Worm (Caenorhabditis elegans) whole organism, late embryonic: ENCODE results near the gene bath-20.
"Not testable (repeated sequence)": the region's sequence is repeated elsewhere in the genome, so short reads cannot be mapped to it uniquely, and the experiment has no call there.

Experiments used
- F13H6.1 ChIP-seq: sonication (generic microtip); optimal IDR thresholded peaks from 2 replicates; lab custom pipeline; 2016; ENCODE audit warnings: missing genetic modification characterization, missing compliant biosample characterization
- T23F11.4 ChIP-seq: fragments of 200-800 bp; sonication (Bioruptor generic); optimal IDR thresholded peaks from 2 replicates; lab custom pipeline; 2018; ENCODE audit warnings: mild to moderate bottlenecking, missing genetic modification characterization, missing compliant biosample characterization
- Y22D7AL.16 ChIP-seq: sonication (generic microtip); optimal IDR thresholded peaks from 2 replicates; lab custom pipeline; 2016; ENCODE audit warnings: missing genetic modification characterization, missing compliant biosample characterization
- ahr-1 ChIP-seq: sonication (generic microtip); optimal IDR thresholded peaks from 2 replicates; lab custom pipeline; 2016; ENCODE audit warnings: missing genetic modification characterization, missing compliant biosample characterization
- ceh-19 ChIP-seq: fragments of 200-800 bp; sonication (Bioruptor generic); optimal IDR thresholded peaks from 2 replicates; lab custom pipeline; 2018; ENCODE audit warnings: mild to moderate bottlenecking, missing genetic modification characterization, missing compliant biosample characterization
- ceh-22 ChIP-seq: sonication (generic microtip); optimal IDR thresholded peaks from 2 replicates; lab custom pipeline; 2017; ENCODE audit warnings: missing biosample characterization, missing genetic modification characterization
- ceh-30 ChIP-seq: fragments of 150-350 bp; optimal IDR thresholded peaks from 2 replicates; lab custom pipeline; 2014; ENCODE audit warnings: missing biosample characterization, missing genetic modification characterization
- ceh-34 ChIP-seq: sonication (generic microtip); optimal IDR thresholded peaks from 2 replicates; lab custom pipeline; 2016; ENCODE audit warnings: mild to moderate bottlenecking, missing genetic modification characterization, missing compliant biosample characterization
- ceh-45 ChIP-seq: fragments of 200-800 bp; sonication (Bioruptor generic); IDR thresholded peaks from 2 replicates; pipeline ENCODE4 v1.3.6; 2022; ENCODE audit warnings: missing genetic modification reagents, missing genetic modification characterization, missing compliant biosample characterization
- ceh-48 ChIP-seq: sonication (generic microtip); optimal IDR thresholded peaks from 2 replicates; lab custom pipeline; 2016; ENCODE audit warnings: missing genetic modification characterization, inconsistent platforms, missing compliant biosample characterization
- dmd-4 ChIP-seq: sonication (generic microtip); optimal IDR thresholded peaks from 2 replicates; lab custom pipeline; 2016; ENCODE audit warnings: borderline replicate concordance, missing genetic modification characterization, missing compliant biosample characterization
- dve-1 ChIP-seq: sonication (generic microtip); optimal IDR thresholded peaks from 2 replicates; lab custom pipeline; 2017; ENCODE audit warnings: antibody characterized with exemption, mild to moderate bottlenecking, missing genetic modification characterization, missing compliant biosample characterization
- elt-2 ChIP-seq: sonication (generic microtip); optimal IDR thresholded peaks from 2 replicates; lab custom pipeline; 2016; ENCODE audit warnings: missing genetic modification reagents, missing genetic modification characterization, missing compliant biosample characterization
- eyg-1 ChIP-seq: sonication (generic microtip); optimal IDR thresholded peaks from 2 replicates; lab custom pipeline; 2016; ENCODE audit warnings: missing genotype, missing genetic modification characterization, missing compliant biosample characterization
- fkh-10 ChIP-seq: fragments of 150-350 bp; optimal IDR thresholded peaks from 2 replicates; lab custom pipeline; 2014; ENCODE audit warnings: missing biosample characterization, missing genetic modification reagents, missing genetic modification characterization
- fkh-6 ChIP-seq: sonication (generic microtip); optimal IDR thresholded peaks from 2 replicates; lab custom pipeline; 2016; ENCODE audit warnings: missing genetic modification characterization, missing compliant biosample characterization
- hlh-8 ChIP-seq: sonication (generic microtip); optimal IDR thresholded peaks from 2 replicates; lab custom pipeline; 2016; ENCODE audit warnings: missing genotype, missing genetic modification characterization, missing compliant biosample characterization
- lin-11 ChIP-seq: fragments of 200-800 bp; sonication (Bioruptor generic); optimal IDR thresholded peaks from 2 replicates; lab custom pipeline; 2018; ENCODE audit warnings: mild to moderate bottlenecking, missing genetic modification characterization, missing compliant biosample characterization
- nfya-1 ChIP-seq: sonication (generic microtip); optimal IDR thresholded peaks from 2 replicates; lab custom pipeline; 2017; ENCODE audit warnings: missing genetic modification characterization, mild to moderate bottlenecking, missing compliant biosample characterization, antibody characterized with exemption, moderate library complexity
- nhr-11 ChIP-seq: fragments of 150-350 bp; optimal IDR thresholded peaks from 2 replicates; lab custom pipeline; 2014; ENCODE audit warnings: missing biosample characterization, missing genetic modification characterization
- npax-4 ChIP-seq: sonication (generic microtip); optimal IDR thresholded peaks from 2 replicates; lab custom pipeline; 2016; ENCODE audit warnings: missing genetic modification characterization, missing compliant biosample characterization
- pat-9 ChIP-seq: fragments of 200-800 bp; sonication (Bioruptor generic); optimal IDR thresholded peaks from 2 replicates; lab custom pipeline; 2018; ENCODE audit warnings: mild to moderate bottlenecking, missing genetic modification characterization, moderate library complexity, missing compliant biosample characterization
- pha-2 ChIP-seq: sonication (generic microtip); optimal IDR thresholded peaks from 2 replicates; lab custom pipeline; 2017; ENCODE audit warnings: mild to moderate bottlenecking, missing genetic modification characterization, missing compliant biosample characterization
- pqm-1 ChIP-seq: sonication (generic microtip); optimal IDR thresholded peaks from 2 replicates; lab custom pipeline; 2016; ENCODE audit warnings: missing genetic modification characterization, missing compliant biosample characterization
- sdc-2 ChIP-seq: sonication (generic microtip); optimal IDR thresholded peaks from 2 replicates; lab custom pipeline; 2016; ENCODE audit warnings: missing genotype, missing genetic modification characterization, missing compliant biosample characterization
- tbx-2 ChIP-seq: sonication (generic microtip); optimal IDR thresholded peaks from 2 replicates; lab custom pipeline; 2016; ENCODE audit warnings: missing genetic modification characterization, missing compliant biosample characterization
- tbx-7 ChIP-seq: sonication (generic microtip); optimal IDR thresholded peaks from 2 replicates; lab custom pipeline; 2016; ENCODE audit warnings: missing genotype, missing genetic modification characterization, missing compliant biosample characterization
- unc-42 ChIP-seq: sonication (generic microtip); optimal IDR thresholded peaks from 2 replicates; lab custom pipeline; 2016; ENCODE audit warnings: missing genotype, missing genetic modification characterization, missing compliant biosample characterization
- zip-5 ChIP-seq: sonication (generic microtip); optimal IDR thresholded peaks from 2 replicates; lab custom pipeline; 2016; ENCODE audit warnings: missing genetic modification characterization, missing compliant biosample characterization
- ztf-16 ChIP-seq: sonication (generic microtip); optimal IDR thresholded peaks from 2 replicates; lab custom pipeline; 2017; ENCODE audit warnings: missing genetic modification characterization, missing compliant biosample characterization

The bath-20 gene

ce11 chrII:2046556-2046955 lies 4.2 kb upstream of the bath-20 start, which contains the start of gene math-1:
Gene math-1 (minus strand): TSS chrII:2046656.
- TF ChIP-seq lin-11; ceh-48 (tag; lab: Kevin White, UChicago); zip-5 (tag; lab: Kevin White, UChicago): not testable (repeated sequence)

- no peak for TF ChIP-seq nhr-11 (tag; lab: Kevin White, UChicago)
- no peak for TF ChIP-seq sdc-2 (tag; lab: Kevin White, UChicago)
- TF ChIP-seq tbx-2: no peak
- TF ChIP-seq ceh-48 (tag; lab: Kevin White, UChicago): no peak
- no peak for TF ChIP-seq pha-2 (tag; lab: Kevin White, UChicago)
Observed at ce11 chrII:2045505-2045904, 3.2 kb upstream of the bath-20 start, which contains the start of gene bath-24. Gene bath-24 (minus strand): TSS chrII:2045605.

ce11 chrII:2039288-2039687 lies 3.1 kb downstream of the bath-20 start, which contains the start of gene bath-19:
Gene bath-19 (minus strand): TSS chrII:2039388.
- TF ChIP-seq F13H6.1 (tag; lab: Kevin White, UChicago): no peak

- TF ChIP-seq T23F11.4 (GFP tag; lab: Kevin White, UChicago) (no peak), elt-2 (no peak), ceh-48 (tag; lab: Kevin White, UChicago) (no peak), nhr-11 (tag; lab: Kevin White, UChicago) (no peak)
Observed at ce11 chrII:2033286-2033685, 9.1 kb downstream of the bath-20 start, which contains the start of gene F59H6.14. Gene F59H6.14 (plus strand): TSS chrII:2033586.

- not testable (repeated sequence) for TF ChIP-seq pqm-1, pat-9, ceh-30 (tag; lab: Kevin White, UChicago)
Observed at ce11 chrII:2032282-2032681, 10.1 kb downstream of the bath-20 start, which contains the start of gene btb-4. Gene btb-4 (plus strand): TSS chrII:2032316.

ce11 chrII:2031852-2032251 lies 10.5 kb downstream of the bath-20 start, which contains the start of gene bath-5:
Gene bath-5 (minus strand): TSS chrII:2031952.
- no peak for TF ChIP-seq fkh-6 (tag; lab: Kevin White, UChicago)
- TF ChIP-seq dve-1: no peak
- TF ChIP-seq eyg-1 (tag; lab: Kevin White, UChicago): no peak
- no peak for TF ChIP-seq hlh-8
- TF ChIP-seq Y22D7AL.16 (tag; lab: Kevin White, UChicago): no peak
- TF ChIP-seq pqm-1 (tag; lab: Kevin White, UChicago): no peak
- TF ChIP-seq pat-9 (tag; lab: Kevin White, UChicago): no peak
- TF ChIP-seq T23F11.4 (GFP tag; lab: Kevin White, UChicago): no peak
- no peak for TF ChIP-seq zip-5 (tag; lab: Kevin White, UChicago)

- TF ChIP-seq ceh-34 (no peak), nfya-1 (tag; lab: Kevin White, UChicago) (no peak), ceh-22 (no peak), fkh-10 (no peak), dmd-4 (no peak), ceh-45 (GFP tag; lab: Robert Waterston, UW) (no peak), npax-4 (tag; lab: Kevin White, UChicago) (no peak), tbx-7 (tag; lab: Kevin White, UChicago) (no peak), tbx-2 (no peak), ceh-19 (GFP tag; lab: Kevin White, UChicago) (no peak)
Observed at ce11 chrII:2030367-2030766, 12.0 kb downstream of the bath-20 start, which contains the start of gene bath-3. Gene bath-3 (minus strand): TSS chrII:2030467.

- TF ChIP-seq ceh-30 (tag; lab: Kevin White, UChicago): no peak
- no peak for TF ChIP-seq ztf-16 (tag; lab: Kevin White, UChicago)
- TF ChIP-seq ahr-1 (tag; lab: Kevin White, UChicago): no peak
- TF ChIP-seq unc-42 (tag; lab: Kevin White, UChicago): no peak
Observed at ce11 chrII:2028712-2029111, 13.6 kb downstream of the bath-20 start, which contains the start of gene bath-1. Gene bath-1 (minus strand): TSS chrII:2028812.
